Worm (Caenorhabditis elegans): ENCODE results near the gene ZK550.6.

DNA sequence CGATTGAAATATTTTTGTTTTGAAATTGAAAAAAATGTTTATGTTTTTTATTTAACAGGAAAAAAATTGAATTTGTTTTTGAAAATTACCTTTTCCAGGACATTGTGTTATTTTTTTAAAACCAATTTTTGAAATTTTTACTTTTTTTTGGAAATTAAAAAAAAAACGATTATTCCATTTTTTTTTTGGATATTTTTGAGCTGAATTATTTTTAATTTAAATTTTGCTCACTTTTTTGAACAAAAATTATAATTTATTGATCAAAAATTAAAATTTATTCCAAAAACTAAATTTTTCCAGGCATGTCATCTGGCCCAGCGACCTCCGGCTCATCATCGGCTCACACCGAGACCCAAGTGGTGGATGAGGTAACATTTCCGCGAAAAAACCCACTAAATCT lies 7.3 kb downstream of the ZK550.6 start, which contains the start of gene gtf-2E1:
- TF ChIP-seq klf-2 (GFP tag; conservative IDR thresholded peaks at IDR 0.05), result no peak
- no peak for TF ChIP-seq T22C8.4 (GFP tag; IDR thresholded peaks at IDR 0.05)
- TF ChIP-seq flt-1 (GFP tag; IDR thresholded peaks at IDR 0.05), result no peak
- no peak for TF ChIP-seq ref-1 (GFP tag; conservative IDR thresholded peaks at IDR 0.05)
- TF ChIP-seq tab-1 (GFP tag; IDR thresholded peaks at IDR 0.05), result no peak
- TF ChIP-seq ztf-23 (GFP tag; IDR thresholded peaks at IDR 0.05), result no peak

All from whole organism, midembryonic.